Worm (Caenorhabditis elegans) whole organism, L1 larva: ENCODE data around the gene ldh-1.
A peak's percentile ranks its signal among the peaks of the same experiment; 100 is the strongest.

Experiments
- C16A3.4 ChIP-seq: fragments of 150-350 bp; optimal IDR thresholded peaks from 2 replicates; lab custom pipeline; 2014; ENCODE audit warnings: missing biosample characterization, missing genetic modification characterization
- aha-1 ChIP-seq: fragments of 150-350 bp; optimal IDR thresholded peaks from 2 replicates; lab custom pipeline; 2014; ENCODE audit warnings: missing biosample characterization, missing genetic modification characterization
- aly-2 ChIP-seq: fragments of 150-350 bp; optimal IDR thresholded peaks from 2 replicates; lab custom pipeline; 2014; ENCODE audit warnings: missing biosample characterization, missing genetic modification characterization
- ceh-8 ChIP-seq: fragments of 200-800 bp; sonication (Bioruptor generic); optimal IDR thresholded peaks from 2 replicates; lab custom pipeline; 2018; ENCODE audit warnings: mild to moderate bottlenecking, missing genetic modification characterization, moderate library complexity, missing compliant biosample characterization
- ceh-88 ChIP-seq: fragments of 200-800 bp; sonication (Bioruptor generic); IDR thresholded peaks from 2 replicates; pipeline ENCODE4 v1.3.6; 2022; ENCODE audit warnings: missing genetic modification characterization, missing compliant biosample characterization
- ceh-90 ChIP-seq: sonication (generic microtip); optimal IDR thresholded peaks from 2 replicates; lab custom pipeline; 2016; ENCODE audit warnings: missing genetic modification characterization, missing compliant biosample characterization
- dpl-1 ChIP-seq, 3 experiments: fragments of 150-350 bp in 2 of 3; sonication (generic microtip) in 1 of 3; optimal IDR thresholded peaks; 2 replicates each; lab custom pipeline; 2014 to 2017; ENCODE audit warnings: missing biosample characterization in 3 of 3, missing genetic modification characterization in 3 of 3, missing genetic modification reagents in 3 of 3
- dsc-1 ChIP-seq: sonication (generic microtip); optimal IDR thresholded peaks from 2 replicates; lab custom pipeline; 2016; ENCODE audit warnings: mild to moderate bottlenecking, missing genetic modification characterization, missing compliant biosample characterization
- efl-1 ChIP-seq, 4 experiments: fragments of 150-350 bp; optimal IDR thresholded peaks in 3 of 4; peaks in 1 of 4; 1 replicate in 1 of 4; 2 replicates in 3 of 4; lab custom pipeline; 2014; ENCODE audit warnings: missing biosample characterization in 2 of 4, missing genetic modification characterization in 2 of 4, missing genetic modification reagents in 2 of 4
- egl-27 ChIP-seq, 2 experiments: fragments of 150-350 bp in 1 of 2; sonication (generic microtip); optimal IDR thresholded peaks; 3 replicates each; lab custom pipeline; 2017 to 2018; ENCODE audit warnings: missing biosample characterization in 2 of 2, missing genetic modification characterization in 2 of 2, missing genetic modification reagents in 2 of 2
- elt-2 ChIP-seq: sonication (generic microtip); optimal IDR thresholded peaks from 2 replicates; lab custom pipeline; 2016; ENCODE audit warnings: missing genetic modification characterization, mild to moderate bottlenecking, inconsistent platforms, missing compliant biosample characterization, missing genetic modification reagents
- elt-3 ChIP-seq, 6 experiments: fragments of 150-350 bp in 1 of 6; sonication (generic microtip); optimal IDR thresholded peaks; 2 replicates each; lab custom pipeline; 2017 to 2018; ENCODE audit warnings: missing biosample characterization in 6 of 6, missing genetic modification characterization in 6 of 6, inconsistent platforms in 1 of 6
- ets-5 ChIP-seq: fragments of 200-800 bp; sonication (Bioruptor generic); IDR thresholded peaks from 2 replicates; pipeline ENCODE4 v1.3.6; 2022; ENCODE audit warnings: missing genetic modification characterization, missing compliant biosample characterization
- fkh-10 ChIP-seq: sonication (generic microtip); optimal IDR thresholded peaks from 2 replicates; lab custom pipeline; 2017; ENCODE audit warnings: missing biosample characterization, missing genetic modification reagents, missing genetic modification characterization
- fkh-8 ChIP-seq: sonication (generic microtip); optimal IDR thresholded peaks from 2 replicates; lab custom pipeline; 2016; ENCODE audit warnings: mild to moderate bottlenecking, missing genetic modification characterization, missing compliant biosample characterization
- grh-1 ChIP-seq: fragments of 200-800 bp; sonication (Bioruptor generic); IDR thresholded peaks from 2 replicates; pipeline ENCODE4 v1.3.6; 2022; ENCODE audit warnings: missing genetic modification reagents, missing genetic modification characterization, missing compliant biosample characterization
- hlh-17 ChIP-seq: fragments of 200-800 bp; sonication (Bioruptor generic); optimal IDR thresholded peaks from 2 replicates; lab custom pipeline; 2018; ENCODE audit warnings: missing genetic modification characterization, mild to moderate bottlenecking, missing compliant biosample characterization, moderate library complexity, borderline replicate concordance
- hlh-4 ChIP-seq: sonication (generic microtip); optimal IDR thresholded peaks from 2 replicates; lab custom pipeline; 2016; ENCODE audit warnings: mild to moderate bottlenecking, missing genetic modification characterization, missing compliant biosample characterization
- irx-1 ChIP-seq: sonication (generic microtip); optimal IDR thresholded peaks from 2 replicates; lab custom pipeline; 2016; ENCODE audit warnings: missing genetic modification characterization, missing compliant biosample characterization
- isw-1 ChIP-seq: fragments of 200-800 bp; sonication (Bioruptor generic); IDR thresholded peaks from 2 replicates; pipeline ENCODE4 v1.3.6; 2022; ENCODE audit warnings: missing genetic modification characterization, missing compliant biosample characterization
- jun-1 ChIP-seq: fragments of 150-350 bp; optimal IDR thresholded peaks from 2 replicates; lab custom pipeline; 2014; ENCODE audit warnings: missing biosample characterization, missing genetic modification reagents, missing genetic modification characterization
- lin-13 ChIP-seq: fragments of 150-350 bp; optimal IDR thresholded peaks from 2 replicates; lab custom pipeline; 2014; ENCODE audit warnings: missing biosample characterization, missing genetic modification reagents, missing genetic modification characterization
- lin-14 ChIP-seq: fragments of 200-800 bp; sonication (Bioruptor generic); optimal IDR thresholded peaks from 2 replicates; lab custom pipeline; 2018; ENCODE audit warnings: mild to moderate bottlenecking, missing genetic modification characterization, moderate library complexity, missing compliant biosample characterization
- lin-15B ChIP-seq: fragments of 150-350 bp; sonication (generic microtip); optimal IDR thresholded peaks from 3 replicates; lab custom pipeline; 2014; ENCODE audit warnings: missing biosample characterization, missing genetic modification characterization
- lin-39 ChIP-seq: fragments of 150-350 bp; optimal IDR thresholded peaks from 2 replicates; lab custom pipeline; 2014; ENCODE audit warnings: missing biosample characterization, missing genetic modification reagents, missing genetic modification characterization
- lsy-2 ChIP-seq, 2 experiments: fragments of 150-350 bp; optimal IDR thresholded peaks; 2 replicates each; lab custom pipeline; 2014; ENCODE audit warnings: missing biosample characterization in 2 of 2, missing genetic modification characterization in 2 of 2
- mab-9 ChIP-seq: fragments of 200-800 bp; sonication (Bioruptor generic); IDR thresholded peaks from 2 replicates; pipeline ENCODE4 v1.3.6; 2022; ENCODE audit warnings: missing genetic modification reagents, missing genetic modification characterization, missing compliant biosample characterization
- mdl-1 ChIP-seq, 2 experiments: fragments of 150-350 bp; optimal IDR thresholded peaks; 2 replicates each; lab custom pipeline; 2014 to 2017; ENCODE audit warnings: missing biosample characterization in 2 of 2, missing genetic modification characterization in 2 of 2, inconsistent platforms in 1 of 2
- mef-2 ChIP-seq: fragments of 150-350 bp; optimal IDR thresholded peaks from 2 replicates; lab custom pipeline; 2014; ENCODE audit warnings: missing biosample characterization, missing genetic modification characterization
- mep-1 ChIP-seq: fragments of 150-350 bp; optimal IDR thresholded peaks from 2 replicates; lab custom pipeline; 2014; ENCODE audit warnings: missing biosample characterization, missing genetic modification characterization
- nhr-12 ChIP-seq: sonication (generic microtip); optimal IDR thresholded peaks from 2 replicates; lab custom pipeline; 2017; ENCODE audit warnings: missing biosample characterization, missing genetic modification characterization
- nhr-19 ChIP-seq: fragments of 200-800 bp; sonication (Bioruptor generic); conservative IDR thresholded peaks from 2 replicates; pipeline ENCODE4 v1.3.6; 2022; ENCODE audit warnings: missing genetic modification characterization, missing compliant biosample characterization
- nhr-20 ChIP-seq: sonication (generic microtip); optimal IDR thresholded peaks from 2 replicates; lab custom pipeline; 2016; ENCODE audit warnings: mild to moderate bottlenecking, missing genetic modification characterization, missing compliant biosample characterization
- nhr-237 ChIP-seq: fragments of 150-350 bp; optimal IDR thresholded peaks from 2 replicates; lab custom pipeline; 2014; ENCODE audit warnings: missing biosample characterization, missing genetic modification characterization
- nhr-28 ChIP-seq: fragments of 150-350 bp; optimal IDR thresholded peaks from 2 replicates; lab custom pipeline; 2014; ENCODE audit warnings: missing biosample characterization, missing genetic modification characterization
- nhr-71 ChIP-seq: sonication (generic microtip); optimal IDR thresholded peaks from 2 replicates; lab custom pipeline; 2016; ENCODE audit warnings: mild to moderate bottlenecking, missing genetic modification characterization, moderate library complexity, missing compliant biosample characterization
- nhr-77 ChIP-seq: fragments of 150-350 bp; optimal IDR thresholded peaks from 2 replicates; lab custom pipeline; 2014; ENCODE audit warnings: missing biosample characterization, missing genetic modification characterization
- nhr-85 ChIP-seq: sonication (generic microtip); peaks from one replicate; lab custom pipeline; 2016; ENCODE audit warnings: missing genetic modification characterization, inconsistent platforms, missing compliant biosample characterization
- nhr-90 ChIP-seq: sonication (generic microtip); optimal IDR thresholded peaks from 2 replicates; lab custom pipeline; 2016; ENCODE audit warnings: mild to moderate bottlenecking, missing genetic modification characterization, missing compliant biosample characterization; ENCODE audit not compliant: poor library complexity
- pax-3 ChIP-seq: fragments of 200-800 bp; sonication (Bioruptor generic); optimal IDR thresholded peaks from 2 replicates; lab custom pipeline; 2018; ENCODE audit warnings: mild to moderate bottlenecking, missing genetic modification characterization, moderate library complexity, missing compliant biosample characterization
- skn-1 ChIP-seq: fragments of 150-350 bp; optimal IDR thresholded peaks from 2 replicates; lab custom pipeline; 2014; ENCODE audit warnings: missing biosample characterization, missing genetic modification characterization
- snpc-4 ChIP-seq: fragments of 150-350 bp; optimal IDR thresholded peaks from 2 replicates; lab custom pipeline; 2014; ENCODE audit warnings: missing biosample characterization, missing genetic modification characterization
- snu-23 ChIP-seq: sonication (generic microtip); optimal IDR thresholded peaks from 2 replicates; lab custom pipeline; 2016; ENCODE audit warnings: missing genetic modification characterization, missing compliant biosample characterization
- sox-4 ChIP-seq: sonication (generic microtip); optimal IDR thresholded peaks from 2 replicates; lab custom pipeline; 2016; ENCODE audit warnings: missing genetic modification characterization, missing compliant biosample characterization
- sptf-1 ChIP-seq: fragments of 150-350 bp; optimal IDR thresholded peaks from 2 replicates; lab custom pipeline; 2014; ENCODE audit warnings: missing biosample characterization, missing genetic modification characterization
- sup-37 ChIP-seq: fragments of 200-800 bp; sonication (Bioruptor generic); optimal IDR thresholded peaks from 2 replicates; lab custom pipeline; 2018; ENCODE audit warnings: mild to moderate bottlenecking, missing genetic modification characterization, missing compliant biosample characterization
- unc-130 ChIP-seq: fragments of 150-350 bp; optimal IDR thresholded peaks from 2 replicates; lab custom pipeline; 2017; ENCODE audit warnings: missing biosample characterization, missing genetic modification characterization, inconsistent platforms
- unc-98 ChIP-seq: fragments of 200-800 bp; sonication (Bioruptor generic); IDR thresholded peaks from 2 replicates; pipeline ENCODE4 v1.3.6; 2022; ENCODE audit warnings: missing genetic modification characterization, missing compliant biosample characterization
- xbp-1 ChIP-seq: sonication (generic microtip); optimal IDR thresholded peaks from 2 replicates; lab custom pipeline; 2016; ENCODE audit warnings: missing genetic modification characterization, missing compliant biosample characterization
- ztf-4 ChIP-seq: fragments of 150-350 bp; optimal IDR thresholded peaks from 2 replicates; lab custom pipeline; 2014; ENCODE audit warnings: missing biosample characterization, missing genetic modification characterization

The ldh-1 gene

ce11 chrII:11759277-11759676, 35.3 kb downstream of the ldh-1 start, which contains the start of the genes F44E5.4 and F44E5.5 (continued):
- TF ChIP-seq nhr-19 (peak; percentile 96), snu-23 (GFP tag; lab: Kevin White, UChicago) (peak; percentile 92), fkh-8 (peak; percentile 98), efl-1 (optimal IDR thresholded peaks at IDR 0.05; lab: Kevin White, UChicago) (peak; percentile 73 to 86), efl-1 (GFP tag; optimal IDR thresholded peaks at IDR 0.05 in 1 of 2; lab: Kevin White, UChicago) (peak; percentile 53 to 96), irx-1 (peak; percentile 86), nhr-77 (tag; lab: Kevin White, UChicago) (peak; percentile 67), lin-14 (GFP tag; lab: Kevin White, UChicago) (peak; percentile 94), isw-1 (GFP tag; lab: Robert Waterston, UW) (peak; percentile 94), ceh-8 (peak; percentile 87), elt-2 (tag; lab: Kevin White, UChicago) (peak; percentile 54), nhr-71 (peak; percentile 97), nhr-28 (peak; percentile 42), nhr-90 (tag; lab: Kevin White, UChicago) (peak; percentile 88), ceh-88 (GFP tag; lab: Robert Waterston, UW) (peak; percentile 94), C16A3.4 (peak; percentile 16), ztf-4 (tag; lab: Kevin White, UChicago) (peak; percentile 77), ceh-90 (tag; lab: Kevin White, UChicago) (peak; percentile 12), nhr-12 (tag; lab: Kevin White, UChicago) (peak; percentile 54), unc-130 (tag; lab: Kevin White, UChicago) (peak; percentile 38), aha-1 (tag; lab: Kevin White, UChicago) (peak; percentile 76), skn-1 (tag; lab: Kevin White, UChicago) (peak; percentile 47), nhr-20 (tag; lab: Kevin White, UChicago) (peak; percentile 89), dpl-1 (GFP tag; optimal IDR thresholded peaks at IDR 0.05; lab: Kevin White, UChicago) (peak; percentile 57 to 62 (median 62)), mef-2 (tag; lab: Kevin White, UChicago) (peak; percentile 56), aly-2 (tag; lab: Kevin White, UChicago) (peak; percentile 39), mep-1 (tag; lab: Kevin White, UChicago) (peak; percentile 62), xbp-1 (tag; lab: Kevin White, UChicago) (peak; percentile 84), nhr-237 (tag; lab: Kevin White, UChicago) (peak; percentile 83), lin-13 (peak; percentile 87), hlh-17 (GFP tag; lab: Kevin White, UChicago) (peak; percentile 91), snpc-4 (peak; percentile 32), grh-1 (GFP tag; lab: Robert Waterston, UW) (peak; percentile 94), lin-39 (peak; percentile 52), ets-5 (GFP tag; lab: Robert Waterston, UW) (peak; percentile 98; the same call in 1 of the 2 replicates), lsy-2 (tag; optimal IDR thresholded peaks at IDR 0.05; lab: Kevin White, UChicago) (peak; percentile 77 to 78), fkh-10 (GFP tag; lab: Kevin White, UChicago) (peak; percentile 61), nhr-85 (peak; percentile 90), dsc-1 (tag; lab: Kevin White, UChicago) (peak; percentile 91), egl-27 (tag; optimal IDR thresholded peaks at IDR 0.05; lab: Kevin White, UChicago) (peak in 1 of 2 experiments; percentile 25)

- TF ChIP-seq mdl-1 (tag; optimal IDR thresholded peaks at IDR 0.05; lab: Kevin White, UChicago) (no peak), mab-9 (peak; percentile 68), lin-15B (tag; lab: Kevin White, UChicago) (no peak), nhr-85 (peak; percentile 43), hlh-4 (tag; lab: Kevin White, UChicago) (no peak), unc-98 (GFP tag; lab: Robert Waterston, UW) (no peak), skn-1 (tag; lab: Kevin White, UChicago) (peak; percentile 96), sup-37 (GFP tag; lab: Kevin White, UChicago) (no peak), efl-1 (optimal IDR thresholded peaks at IDR 0.05; lab: Kevin White, UChicago) (no peak), efl-1 (GFP tag; optimal IDR thresholded peaks at IDR 0.05 in 1 of 2; lab: Kevin White, UChicago) (peak in 1 of 2 experiments; percentile 42), nhr-90 (tag; lab: Kevin White, UChicago) (peak; percentile 26), elt-3 (tag; optimal IDR thresholded peaks at IDR 0.05; lab: Kevin White, UChicago) (peak in 1 of 6 experiments; percentile 65), pax-3 (tag; lab: Kevin White, UChicago) (peak; percentile 31), lin-39 (no peak), nhr-12 (tag; lab: Kevin White, UChicago) (no peak), sox-4 (tag; lab: Kevin White, UChicago) (no peak), sptf-1 (tag; lab: Kevin White, UChicago) (no peak), jun-1 (no peak)
These were observed 38.0 kb downstream of the ldh-1 start for ce11 chrII:11761806-11762512.
